Fruit fly (Drosophila melanogaster) whole organism, embryonic: ENCODE measurements around the gene CG32040.

Experiments
- Aef1 ChIP-seq: fragments of 200-800 bp; sonication (Bioruptor generic); IDR thresholded peaks from 3 replicates; pipeline ENCODE4 v1.3.6; 2022; ENCODE audit warnings: missing biosample characterization, missing genetic modification characterization
- Atf6 ChIP-seq: fragments of 200-800 bp; sonication (Bioruptor generic); IDR thresholded peaks from 2 replicates; pipeline ENCODE4 v1.3.6; 2022; ENCODE audit warnings: missing biosample characterization, missing genetic modification characterization
- CG10209 ChIP-seq: fragments of 200-800 bp; sonication (Bioruptor generic); optimal IDR thresholded peaks from 3 replicates; lab custom pipeline; 2017; ENCODE audit warnings: missing biosample characterization, mild to moderate bottlenecking, missing genetic modification characterization, missing genetic modification reagents
- CG11085 ChIP-seq: fragments of 200-800 bp; sonication (Bioruptor generic); IDR thresholded peaks from 2 replicates; pipeline ENCODE4 v1.3.6; 2022; ENCODE audit warnings: missing biosample characterization, missing genetic modification characterization
- CG12659 ChIP-seq: fragments of 200-800 bp; sonication (Bioruptor generic); optimal IDR thresholded peaks from 3 replicates; lab custom pipeline; 2017; ENCODE audit warnings: mild to moderate bottlenecking, missing biosample characterization, missing genetic modification reagents, missing genetic modification characterization
- CG14860 ChIP-seq: fragments of 200-800 bp; sonication (Bioruptor generic); IDR thresholded peaks from 3 replicates; pipeline ENCODE4 v1.3.6; 2022; ENCODE audit warnings: missing biosample characterization, missing genetic modification characterization; ENCODE audit not compliant: partially characterized antibody
- CG14965 ChIP-seq: fragments of 200-800 bp; sonication (Bioruptor generic); optimal IDR thresholded peaks from 2 replicates; lab custom pipeline; 2016; ENCODE audit warnings: missing biosample characterization, missing genetic modification characterization, borderline replicate concordance
- CG15269 ChIP-seq: fragments of 200-800 bp; sonication (Bioruptor generic); optimal IDR thresholded peaks from 2 replicates; lab custom pipeline; 2018; ENCODE audit warnings: missing biosample characterization, mild to moderate bottlenecking, missing genetic modification characterization, moderate library complexity
- CG1529 ChIP-seq: fragments of 200-800 bp; sonication (Bioruptor generic); optimal IDR thresholded peaks from 3 replicates; lab custom pipeline; 2018; ENCODE audit warnings: missing biosample characterization, missing genetic modification characterization
- CG15479 ChIP-seq: fragments of 200-800 bp; sonication (Bioruptor generic); optimal IDR thresholded peaks from 3 replicates; lab custom pipeline; 2019; ENCODE audit warnings: missing biosample characterization, mild to moderate bottlenecking, missing genetic modification characterization, moderate library complexity
- CG18619 ChIP-seq: fragments of 200-800 bp; sonication (Bioruptor generic); optimal IDR thresholded peaks from 3 replicates; lab custom pipeline; 2017; ENCODE audit warnings: missing biosample characterization, mild to moderate bottlenecking, missing genetic modification characterization
- CG2712 ChIP-seq: fragments of 200-800 bp; optimal IDR thresholded peaks from 3 replicates; lab custom pipeline; 2019; ENCODE audit warnings: missing biosample characterization, mild to moderate bottlenecking, missing genetic modification characterization, moderate library complexity
- CG31365 ChIP-seq: fragments of 200-800 bp; sonication (Bioruptor generic); optimal IDR thresholded peaks from 2 replicates; lab custom pipeline; 2018; ENCODE audit warnings: missing biosample characterization, mild to moderate bottlenecking, missing genetic modification characterization
- CG32532 ChIP-seq: fragments of 200-800 bp; sonication (Bioruptor generic); IDR thresholded peaks from 2 replicates; pipeline ENCODE4 v1.3.6; 2022; ENCODE audit warnings: missing biosample characterization, missing genetic modification characterization
- CG3995 ChIP-seq: fragments of 200-800 bp; sonication (Bioruptor generic); optimal IDR thresholded peaks from 3 replicates; lab custom pipeline; 2016; ENCODE audit warnings: missing biosample characterization, missing genetic modification characterization
- CG4820 ChIP-seq: fragments of 200-800 bp; sonication (Bioruptor generic); optimal IDR thresholded peaks from 3 replicates; lab custom pipeline; 2016; ENCODE audit warnings: missing biosample characterization, missing genetic modification characterization
- CG5953 ChIP-seq: fragments of 200-800 bp; sonication (Bioruptor generic); IDR thresholded peaks from 2 replicates; pipeline ENCODE4 v1.3.6; 2022; ENCODE audit warnings: missing biosample characterization, missing genetic modification characterization
- CG9437 ChIP-seq: fragments of 200-800 bp; sonication (Bioruptor generic); optimal IDR thresholded peaks from 2 replicates; lab custom pipeline; 2018; ENCODE audit warnings: missing biosample characterization, mild to moderate bottlenecking, missing genetic modification characterization
- Dll ChIP-seq: fragments of 200-800 bp; sonication (Bioruptor generic); IDR thresholded peaks from 4 replicates; pipeline ENCODE4 v1.3.6; 2022; ENCODE audit warnings: missing biosample characterization, missing genetic modification characterization; ENCODE audit not compliant: partially characterized antibody
- Drgx ChIP-seq: fragments of 200-800 bp; sonication (Bioruptor generic); IDR thresholded peaks from 2 replicates; pipeline ENCODE4 v1.3.6; 2022; ENCODE audit warnings: missing biosample characterization, missing genetic modification characterization
- Ets97D ChIP-seq: fragments of 200-800 bp; sonication (Bioruptor generic); optimal IDR thresholded peaks from 3 replicates; lab custom pipeline; 2016; ENCODE audit warnings: missing biosample characterization, missing genetic modification characterization
- Fer2 ChIP-seq: fragments of 200-800 bp; sonication (Bioruptor generic); optimal IDR thresholded peaks from 2 replicates; lab custom pipeline; 2018; ENCODE audit warnings: missing biosample characterization, mild to moderate bottlenecking, missing genetic modification characterization, moderate library complexity
- H2.0 ChIP-seq: fragments of 200-800 bp; sonication (Bioruptor generic); IDR thresholded peaks from 2 replicates; pipeline ENCODE4 v1.3.6; 2022; ENCODE audit warnings: missing biosample characterization, missing genetic modification characterization
- Kr ChIP-seq: fragments of 200-800 bp; sonication (Bioruptor generic); optimal IDR thresholded peaks from 2 replicates; lab custom pipeline; 2017; ENCODE audit warnings: missing biosample characterization, mild to moderate bottlenecking, missing genetic modification characterization
- Lhr ChIP-seq: fragments of 200-800 bp; sonication (Bioruptor generic); optimal IDR thresholded peaks from 3 replicates; lab custom pipeline; 2017; ENCODE audit warnings: mild to moderate bottlenecking, missing biosample characterization, missing genetic modification reagents, missing genetic modification characterization
- MBD-R2 ChIP-seq: fragments of 200-800 bp; sonication (Bioruptor generic); IDR thresholded peaks from 2 replicates; pipeline ENCODE4 v1.3.6; 2022; ENCODE audit warnings: missing biosample characterization, missing genetic modification characterization
- Rx ChIP-seq: fragments of 200-800 bp; sonication (Bioruptor generic); IDR thresholded peaks from 2 replicates; pipeline ENCODE4 v1.3.6; 2022; ENCODE audit warnings: missing biosample characterization, missing genetic modification characterization
- Spps ChIP-seq: fragments of 200-800 bp; sonication (Bioruptor generic); optimal IDR thresholded peaks from 2 replicates; lab custom pipeline; 2018; ENCODE audit warnings: missing biosample characterization, mild to moderate bottlenecking, missing genetic modification characterization
- ab ChIP-seq: fragments of 200-800 bp; sonication (Bioruptor generic); optimal IDR thresholded peaks from 2 replicates; lab custom pipeline; 2016; ENCODE audit warnings: missing biosample characterization, missing genetic modification characterization
- ase ChIP-seq: fragments of 200-800 bp; sonication (Bioruptor generic); IDR thresholded peaks from 3 replicates; pipeline ENCODE4 v1.3.6; 2022; ENCODE audit warnings: missing biosample characterization, missing genetic modification characterization
- bbx ChIP-seq: fragments of 200-800 bp; sonication (Bioruptor generic); IDR thresholded peaks from 2 replicates; pipeline ENCODE4 v1.3.6; 2022; ENCODE audit warnings: missing biosample characterization, missing genetic modification characterization; ENCODE audit not compliant: partially characterized antibody
- bigmax ChIP-seq: fragments of 200-800 bp; sonication (Bioruptor generic); optimal IDR thresholded peaks from 2 replicates; lab custom pipeline; 2018; ENCODE audit warnings: missing biosample characterization, mild to moderate bottlenecking, missing genetic modification characterization
- btn ChIP-seq: fragments of 200-800 bp; sonication (Bioruptor generic); optimal IDR thresholded peaks from 2 replicates; lab custom pipeline; 2016; ENCODE audit warnings: missing biosample characterization, missing genetic modification characterization
- cad ChIP-seq: fragments of >200 bp; optimal IDR thresholded peaks from 2 replicates; lab custom pipeline; 2017; ENCODE audit warnings: missing biosample characterization, missing genetic modification characterization
- chinmo ChIP-seq: fragments of 200-800 bp; sonication (Bioruptor generic); IDR thresholded peaks from 4 replicates; pipeline ENCODE4 v1.3.6; 2022; ENCODE audit warnings: missing biosample characterization, missing genetic modification characterization; ENCODE audit not compliant: partially characterized antibody
- crp ChIP-seq, 2 experiments: fragments of 200-800 bp; sonication (Bioruptor generic); optimal IDR thresholded peaks; 2 replicates in 1 of 2; 3 replicates in 1 of 2; lab custom pipeline; 2017; ENCODE audit warnings: missing biosample characterization in 2 of 2, missing genetic modification characterization in 2 of 2, mild to moderate bottlenecking in 1 of 2, moderate library complexity in 1 of 2
- gcm ChIP-seq: fragments of 200-800 bp; sonication (Bioruptor generic); optimal IDR thresholded peaks from 2 replicates; lab custom pipeline; 2019; ENCODE audit warnings: missing biosample characterization, mild to moderate bottlenecking, missing genetic modification characterization, moderate library complexity
- ham ChIP-seq: fragments of 200-800 bp; sonication (Bioruptor generic); IDR thresholded peaks from 2 replicates; pipeline ENCODE4 v1.3.6; 2022; ENCODE audit warnings: missing biosample characterization, missing genetic modification characterization
- kah ChIP-seq: fragments of 200-800 bp; sonication (Bioruptor generic); optimal IDR thresholded peaks from 2 replicates; lab custom pipeline; 2018; ENCODE audit warnings: missing biosample characterization, mild to moderate bottlenecking, missing genetic modification characterization
- nmo ChIP-seq: fragments of 200-800 bp; sonication (Bioruptor generic); optimal IDR thresholded peaks from 2 replicates; lab custom pipeline; 2018; ENCODE audit warnings: missing biosample characterization, mild to moderate bottlenecking, missing genetic modification characterization, moderate library complexity
- nom ChIP-seq: fragments of 200-800 bp; sonication (Bioruptor generic); optimal IDR thresholded peaks from 2 replicates; lab custom pipeline; 2017; ENCODE audit warnings: missing biosample characterization, missing genetic modification characterization, mild to moderate bottlenecking, moderate library complexity, missing genetic modification reagents
- ranshi ChIP-seq: fragments of 200-800 bp; sonication (Bioruptor generic); IDR thresholded peaks from 2 replicates; pipeline ENCODE4 v1.3.6; 2022; ENCODE audit warnings: missing biosample characterization, missing genetic modification characterization
- schlank ChIP-seq: fragments of 200-800 bp; sonication (Bioruptor generic); optimal IDR thresholded peaks from 2 replicates; lab custom pipeline; 2018; ENCODE audit warnings: missing biosample characterization, mild to moderate bottlenecking, missing genetic modification characterization
- seq ChIP-seq: fragments of 200-800 bp; sonication (Bioruptor generic); IDR thresholded peaks from 2 replicates; pipeline ENCODE4 v1.3.6; 2022; ENCODE audit warnings: missing biosample characterization, missing genetic modification characterization
- sr ChIP-seq: fragments of 200-800 bp; sonication (Bioruptor generic); IDR thresholded peaks from 3 replicates; pipeline ENCODE4 v1.3.6; 2022; ENCODE audit warnings: missing biosample characterization, missing genetic modification characterization
- tll ChIP-seq, 2 experiments: fragments of 200-800 bp in 1 of 2; fragments of >200 bp in 1 of 2; sonication (Bioruptor generic) in 1 of 2; optimal IDR thresholded peaks; 2 replicates each; lab custom pipeline; 2017 to 2019; ENCODE audit warnings: missing biosample characterization in 2 of 2, missing genetic modification characterization in 2 of 2, mild to moderate bottlenecking in 1 of 2, moderate library complexity in 1 of 2
- trem ChIP-seq: fragments of 200-800 bp; optimal IDR thresholded peaks from 3 replicates; lab custom pipeline; 2019; ENCODE audit warnings: missing biosample characterization, mild to moderate bottlenecking, missing genetic modification characterization, moderate library complexity
- trh ChIP-seq: fragments of 200-800 bp; sonication (Bioruptor generic); optimal IDR thresholded peaks from 2 replicates; lab custom pipeline; 2016; ENCODE audit warnings: missing biosample characterization, missing genetic modification characterization
- unpg ChIP-seq: fragments of 200-800 bp; sonication (Bioruptor generic); optimal IDR thresholded peaks from 3 replicates; lab custom pipeline; 2018; ENCODE audit warnings: missing biosample characterization, mild to moderate bottlenecking, missing genetic modification characterization, moderate library complexity
- zen ChIP-seq: fragments of 200-800 bp; sonication (Bioruptor generic); optimal IDR thresholded peaks from 3 replicates; lab custom pipeline; 2018; ENCODE audit warnings: missing biosample characterization, mild to moderate bottlenecking, missing genetic modification characterization, moderate library complexity

The CG32040 gene

DNA sequence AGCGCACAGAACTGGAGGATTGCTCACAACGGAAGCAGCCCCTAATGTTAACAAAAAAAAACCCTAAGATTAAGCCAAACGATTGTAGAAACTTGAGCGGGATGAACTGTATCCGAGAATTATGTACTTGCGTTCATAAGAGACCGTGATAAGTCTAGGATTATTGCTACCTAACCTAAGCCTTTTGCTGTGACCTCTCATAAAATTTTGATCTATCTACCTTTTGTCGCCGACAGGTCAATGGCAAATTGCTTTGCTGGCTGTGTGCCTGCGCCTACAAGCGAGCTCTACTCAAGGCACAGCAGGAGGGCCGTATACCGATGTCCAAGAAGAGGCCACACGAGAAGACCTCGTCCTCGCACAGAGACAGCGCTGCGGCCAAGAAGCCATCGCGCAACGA is 14.8 kb downstream of the CG32040 start:
- TF ChIP-seq H2.0 (GFP tag; lab: Robert Waterston, UW) = no peak
- TF ChIP-seq Lhr (GFP tag; lab: Kevin White, UChicago) = no peak
- TF ChIP-seq CG15269 (tag; lab: Kevin White, UChicago) = no peak
- no peak for TF ChIP-seq sr
- peak in 1 of 2 experiments; percentile 93 for TF ChIP-seq tll (GFP tag; optimal IDR thresholded peaks at IDR 0.05; lab: Kevin White, UChicago)
- TF ChIP-seq gcm (GFP tag; lab: Kevin White, UChicago) = no peak
- TF ChIP-seq Drgx (GFP tag; lab: Robert Waterston, UW) = no peak
- TF ChIP-seq zen = peak; percentile 51
- no peak for TF ChIP-seq Atf6 (GFP tag; lab: Robert Waterston, UW)
- no peak for TF ChIP-seq Aef1
- no peak for TF ChIP-seq kah (GFP tag; lab: Kevin White, UChicago)
- TF ChIP-seq nom (GFP tag; lab: Kevin White, UChicago) = no peak
- TF ChIP-seq ranshi (GFP tag; lab: Robert Waterston, UW) = no peak
- TF ChIP-seq trh (GFP tag; lab: Kevin White, UChicago) = no peak
- TF ChIP-seq CG1529 (GFP tag; lab: Kevin White, UChicago) = no peak
- TF ChIP-seq Kr (GFP tag; lab: Kevin White, UChicago) = peak; percentile 64
- TF ChIP-seq CG32532 (GFP tag; lab: Robert Waterston, UW) = no peak
- TF ChIP-seq ase (GFP tag; lab: Robert Waterston, UW) = no peak
- TF ChIP-seq CG14965 (GFP tag; lab: Kevin White, UChicago) = no peak
- no peak for TF ChIP-seq CG11085 (GFP tag; lab: Robert Waterston, UW)
- no peak for TF ChIP-seq ham
- peak; percentile 76 for TF ChIP-seq cad
- TF ChIP-seq Fer2 (tag; lab: Kevin White, UChicago) = no peak
- 0 out of 2 replicates have a peak, but pooled peaks have one; percentile 14 for TF ChIP-seq CG5953 (GFP tag; lab: Robert Waterston, UW)
- peak; percentile 95 for TF ChIP-seq CG15479 (GFP tag; lab: Kevin White, UChicago)
- TF ChIP-seq Rx (GFP tag; lab: Robert Waterston, UW) = no peak
- TF ChIP-seq CG31365 (tag; lab: Kevin White, UChicago) = no peak
- no peak for TF ChIP-seq btn
- TF ChIP-seq Dll (GFP tag; lab: Robert Waterston, UW) = no peak
- TF ChIP-seq CG18619 (GFP tag; lab: Kevin White, UChicago) = no peak
- TF ChIP-seq schlank (tag; lab: Kevin White, UChicago) = no peak

DNA sequence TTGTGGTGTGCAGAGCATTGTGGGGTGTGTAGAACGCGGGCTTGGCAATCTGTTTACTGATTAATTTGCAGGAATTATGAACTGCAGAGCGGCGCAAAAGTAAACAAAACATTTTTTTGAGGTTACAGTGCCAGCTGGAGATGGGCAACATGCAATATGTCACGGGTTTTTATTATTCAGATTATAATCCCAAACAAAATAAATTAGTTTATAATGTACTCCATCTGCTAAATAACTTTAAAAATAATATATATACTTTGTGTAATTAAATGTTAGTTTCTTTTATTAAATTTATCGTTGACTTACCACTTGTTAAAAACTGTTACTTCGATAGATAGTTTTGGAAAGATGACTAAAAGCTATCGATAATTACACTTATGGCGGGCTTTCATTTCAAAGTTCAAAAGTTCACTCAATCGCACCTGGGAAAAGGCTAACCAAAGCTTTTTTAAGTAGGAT is 17.1 kb downstream of the CG32040 start, which contains the start of gene Fdx1:
Fdx1 (minus strand) TSS at position 332 of the 459 bp plus-strand sequence.
- TF ChIP-seq ranshi (GFP tag; lab: Robert Waterston, UW) = peak; percentile 37; the same call in 1 of the 2 replicates
- TF ChIP-seq trem (tag; lab: Kevin White, UChicago) = peak; percentile 34
- TF ChIP-seq CG12659 (GFP tag; lab: Kevin White, UChicago) = peak; percentile 27
- peak; percentile 44 for TF ChIP-seq unpg (GFP tag; lab: Kevin White, UChicago)
- peak in 1 of 2 experiments; percentile 8 for TF ChIP-seq crp (GFP tag; optimal IDR thresholded peaks at IDR 0.05; lab: Kevin White, UChicago)
- TF ChIP-seq chinmo = no peak
- peak; percentile 97 for TF ChIP-seq CG3995 (GFP tag; lab: Kevin White, UChicago)
- TF ChIP-seq CG14860 (GFP tag; lab: Robert Waterston, UW) = peak; percentile 49; the same call in 2 of the 3 replicates
- peak; percentile 10 for TF ChIP-seq CG9437
- TF ChIP-seq CG10209 (GFP tag; lab: Kevin White, UChicago) = no peak
- TF ChIP-seq seq (GFP tag; lab: Robert Waterston, UW) = no peak
- peak; percentile 45 for TF ChIP-seq nmo
- peak; percentile 5 for TF ChIP-seq Spps (tag; lab: Kevin White, UChicago)
- TF ChIP-seq CG4820 (GFP tag; lab: Kevin White, UChicago) = peak; percentile 34
- TF ChIP-seq MBD-R2 (GFP tag; lab: Robert Waterston, UW) = peak; percentile 70
- TF ChIP-seq bbx (GFP tag; lab: Robert Waterston, UW) = peak; percentile 48; the same call in 1 of the 2 replicates
- no peak for TF ChIP-seq ab (GFP tag; lab: Kevin White, UChicago)
- peak; percentile 45 for TF ChIP-seq CG2712 (tag; lab: Kevin White, UChicago)
- peak; percentile 97 for TF ChIP-seq bigmax
- no peak for TF ChIP-seq Ets97D (GFP tag; lab: Kevin White, UChicago)
